Worm (Caenorhabditis elegans): Measurements from ENCODE around the gene C17H11.4.

ce11 chrX:8230579-8230978 is 49.1 kb upstream of the C17H11.4 start:
- TF ChIP-seq ama-1 (optimal IDR thresholded peaks at IDR 0.05) (no peak), tra-4 (tag; optimal IDR thresholded peaks at IDR 0.05) (no peak), F13C5.2 (tag; optimal IDR thresholded peaks at IDR 0.05) (no peak), ceh-13 (GFP tag; optimal IDR thresholded peaks at IDR 0.05) (no peak), sea-1 (GFP tag; conservative IDR thresholded peaks at IDR 0.05) (no peak), flt-1 (GFP tag; IDR thresholded peaks at IDR 0.05) (no peak), pes-1 (GFP tag; IDR thresholded peaks at IDR 0.05) (no peak), hmbx-1 (tag; optimal IDR thresholded peaks at IDR 0.05) (no peak), tbx-11 (GFP tag; IDR thresholded peaks at IDR 0.05) (no peak), hnd-1 (tag; optimal IDR thresholded peaks at IDR 0.05) (no peak), hmg-4 (GFP tag; optimal IDR thresholded peaks at IDR 0.05) (no peak)
